Fruit fly (Drosophila melanogaster): ENCODE results near the gene CG42854.

The CG42854 gene

dm6 chrX:17202498-17203162, 44.2 kb downstream of the CG42854 start, which contains the start of the genes TTLL1A and CG5070:
TSS of gene TTLL1A (minus strand) at chrX:17202598.
TSS of gene CG5070 (plus strand) at chrX:17203112.
- TF ChIP-seq CG9705 (GFP tag; optimal IDR thresholded peaks at IDR 0.05) (no peak), GATAd (GFP tag; optimal IDR thresholded peaks at IDR 0.05) (no peak), tai (GFP tag; optimal IDR thresholded peaks at IDR 0.05) (no peak), ey (GFP tag; optimal IDR thresholded peaks at IDR 0.05) (no peak), Hr83 (GFP tag; optimal IDR thresholded peaks at IDR 0.05; ENCODE audit: poor library complexity, severe bottlenecking) (no peak), Dif (GFP tag; optimal IDR thresholded peaks at IDR 0.05; ENCODE audit: partially characterized antibody) (no peak), pan (optimal IDR thresholded peaks at IDR 0.05) (no peak), Rel (GFP tag; optimal IDR thresholded peaks at IDR 0.05) (no peak), Rel (tag; optimal IDR thresholded peaks at IDR 0.05) (no peak), OdsH (GFP tag; optimal IDR thresholded peaks at IDR 0.05) (no peak), Vsx2 (GFP tag; optimal IDR thresholded peaks at IDR 0.05; ENCODE audit: partially characterized antibody) (no peak), woc (GFP tag; optimal IDR thresholded peaks at IDR 0.05) (no peak), br (GFP tag; optimal IDR thresholded peaks at IDR 0.05) (no peak), psq (GFP tag; optimal IDR thresholded peaks at IDR 0.05) (no peak), Jra (GFP tag; optimal IDR thresholded peaks at IDR 0.05) (no peak), Sp1 (GFP tag; optimal IDR thresholded peaks at IDR 0.05) (no peak), rgr (GFP tag; optimal IDR thresholded peaks at IDR 0.05) (no peak), lola (GFP tag; optimal IDR thresholded peaks at IDR 0.05) (no peak)

Measured in whole organism, wandering third instar larva.